Fruit fly (Drosophila melanogaster) whole organism, embryonic: ENCODE data around the gene Nxf3.

Source experiments
- B-H1 ChIP-seq: fragments of 200-800 bp; sonication (Bioruptor generic); IDR thresholded peaks from 3 replicates; pipeline ENCODE4 v1.3.6; 2022; ENCODE audit warnings: missing biosample characterization, missing genetic modification characterization
- BEAF-32 ChIP-seq: fragments of 200-800 bp; sonication (Bioruptor generic); optimal IDR thresholded peaks from 3 replicates; lab custom pipeline; 2017; ENCODE audit warnings: missing biosample characterization, missing genetic modification characterization, mild to moderate bottlenecking, moderate library complexity, missing genetic modification reagents
- CG11560 ChIP-seq: fragments of 200-800 bp; sonication (Bioruptor generic); IDR thresholded peaks from 3 replicates; pipeline ENCODE4 v1.3.6; 2022; ENCODE audit warnings: missing biosample characterization, missing genetic modification characterization
- CG12769 ChIP-seq: fragments of 200-800 bp; sonication (Bioruptor generic); optimal IDR thresholded peaks from 2 replicates; lab custom pipeline; 2019; ENCODE audit warnings: missing biosample characterization, mild to moderate bottlenecking, missing genetic modification characterization, moderate library complexity
- CG13424 ChIP-seq: fragments of 200-800 bp; sonication (Bioruptor generic); optimal IDR thresholded peaks from 2 replicates; lab custom pipeline; 2019; ENCODE audit warnings: missing biosample characterization, mild to moderate bottlenecking, missing genetic modification characterization, moderate library complexity
- CG13624 ChIP-seq: fragments of 200-800 bp; sonication (Bioruptor generic); optimal IDR thresholded peaks from 2 replicates; lab custom pipeline; 2016; ENCODE audit warnings: missing biosample characterization, missing genetic modification characterization
- CG14710 ChIP-seq: fragments of 200-800 bp; sonication (Bioruptor generic); optimal IDR thresholded peaks from 3 replicates; lab custom pipeline; 2019; ENCODE audit warnings: missing biosample characterization, mild to moderate bottlenecking, missing genetic modification characterization, moderate library complexity
- CG15479 ChIP-seq: fragments of 200-800 bp; sonication (Bioruptor generic); optimal IDR thresholded peaks from 3 replicates; lab custom pipeline; 2019; ENCODE audit warnings: missing biosample characterization, mild to moderate bottlenecking, missing genetic modification characterization, moderate library complexity
- CG1832 ChIP-seq: fragments of 200-800 bp; sonication (Bioruptor generic); optimal IDR thresholded peaks from 2 replicates; lab custom pipeline; 2017; ENCODE audit warnings: missing biosample characterization, mild to moderate bottlenecking, missing genetic modification characterization, inconsistent platforms
- CG18599 ChIP-seq: fragments of 200-800 bp; sonication (Bioruptor generic); optimal IDR thresholded peaks from 3 replicates; lab custom pipeline; 2017; ENCODE audit warnings: missing biosample characterization, missing genetic modification characterization, mild to moderate bottlenecking, moderate library complexity, missing genetic modification reagents
- CG2120 ChIP-seq: fragments of 200-800 bp; sonication (Bioruptor generic); optimal IDR thresholded peaks from 3 replicates; lab custom pipeline; 2016; ENCODE audit warnings: missing biosample characterization, missing genetic modification characterization
- CG34224 ChIP-seq: fragments of 200-800 bp; sonication (Bioruptor generic); IDR thresholded peaks from 3 replicates; pipeline ENCODE4 v1.3.6; 2022; ENCODE audit warnings: missing biosample characterization, missing genetic modification characterization; ENCODE audit not compliant: partially characterized antibody
- CG5180 ChIP-seq: fragments of 200-800 bp; sonication (Bioruptor generic); optimal IDR thresholded peaks from 3 replicates; lab custom pipeline; 2017; ENCODE audit warnings: missing biosample characterization, missing genetic modification characterization, mild to moderate bottlenecking, moderate library complexity, missing genetic modification reagents
- CG6813 ChIP-seq: fragments of 200-800 bp; sonication (Bioruptor generic); optimal IDR thresholded peaks from 2 replicates; lab custom pipeline; 2017; ENCODE audit warnings: missing biosample characterization, missing genetic modification characterization, mild to moderate bottlenecking, moderate library complexity, missing genetic modification reagents
- CG7928 ChIP-seq: fragments of 200-800 bp; sonication (Bioruptor generic); optimal IDR thresholded peaks from 2 replicates; lab custom pipeline; 2017; ENCODE audit warnings: missing biosample characterization, mild to moderate bottlenecking, missing genetic modification characterization
- Dek ChIP-seq: fragments of 200-800 bp; sonication (Bioruptor generic); optimal IDR thresholded peaks from 3 replicates; lab custom pipeline; 2019; ENCODE audit warnings: missing biosample characterization, mild to moderate bottlenecking, missing genetic modification characterization, moderate library complexity
- Dfd ChIP-seq, 2 experiments: fragments of >200 bp; optimal IDR thresholded peaks; 2 replicates each; lab custom pipeline; 2017; ENCODE audit warnings: missing biosample characterization in 2 of 2, missing genetic modification characterization in 2 of 2
- E2f1 ChIP-seq: fragments of 200-800 bp; sonication (Bioruptor generic); IDR thresholded peaks from 2 replicates; pipeline ENCODE4 v1.3.6; 2022; ENCODE audit warnings: missing biosample characterization, missing genetic modification characterization
- Elba2 ChIP-seq: fragments of 200-800 bp; sonication (Bioruptor generic); optimal IDR thresholded peaks from 3 replicates; lab custom pipeline; 2016; ENCODE audit warnings: missing biosample characterization, missing genetic modification characterization
- MBD-R2 ChIP-seq: fragments of 200-800 bp; sonication (Bioruptor generic); IDR thresholded peaks from 2 replicates; pipeline ENCODE4 v1.3.6; 2022; ENCODE audit warnings: missing biosample characterization, missing genetic modification characterization
- Nf-YC ChIP-seq: fragments of 200-800 bp; optimal IDR thresholded peaks from 3 replicates; lab custom pipeline; 2019; ENCODE audit warnings: missing biosample characterization, mild to moderate bottlenecking, missing genetic modification characterization, moderate library complexity
- Oaz ChIP-seq: fragments of 200-800 bp; sonication (Bioruptor generic); IDR thresholded peaks from 2 replicates; pipeline ENCODE4 v1.3.6; 2022; ENCODE audit warnings: missing biosample characterization, missing genetic modification characterization
- Optix ChIP-seq: fragments of 200-800 bp; sonication (Bioruptor generic); IDR thresholded peaks from 3 replicates; pipeline ENCODE4 v1.3.6; 2022; ENCODE audit warnings: missing biosample characterization, missing genetic modification characterization
- Pdp1 ChIP-seq, 2 experiments: fragments of 200-800 bp; sonication (Bioruptor generic); optimal IDR thresholded peaks; 3 replicates each; lab custom pipeline; 2016; ENCODE audit warnings: missing biosample characterization in 2 of 2, missing genetic modification characterization in 2 of 2, mild to moderate bottlenecking in 1 of 2, moderate library complexity in 1 of 2
- Rfx ChIP-seq: fragments of 200-800 bp; sonication (Bioruptor generic); IDR thresholded peaks from 2 replicates; pipeline ENCODE4 v1.3.6; 2022; ENCODE audit warnings: missing biosample characterization, missing genetic modification characterization
- Vsx1 ChIP-seq: fragments of 200-800 bp; sonication (Bioruptor generic); optimal IDR thresholded peaks from 2 replicates; lab custom pipeline; 2017; ENCODE audit warnings: missing biosample characterization, mild to moderate bottlenecking, missing genetic modification characterization, missing genetic modification reagents
- abd-A ChIP-seq: fragments of 200-800 bp; sonication (Bioruptor generic); optimal IDR thresholded peaks from 3 replicates; lab custom pipeline; 2019; ENCODE audit warnings: missing biosample characterization, mild to moderate bottlenecking, missing genetic modification characterization, moderate library complexity
- ase ChIP-seq: fragments of 200-800 bp; sonication (Bioruptor generic); IDR thresholded peaks from 3 replicates; pipeline ENCODE4 v1.3.6; 2022; ENCODE audit warnings: missing biosample characterization, missing genetic modification characterization
- da ChIP-seq: fragments of 200-800 bp; sonication (Bioruptor generic); optimal IDR thresholded peaks from 2 replicates; lab custom pipeline; 2016; ENCODE audit warnings: missing biosample characterization, missing genetic modification characterization
- en ChIP-seq: fragments of 200-800 bp; sonication (Bioruptor generic); optimal IDR thresholded peaks from 2 replicates; lab custom pipeline; 2016; ENCODE audit warnings: missing biosample characterization, missing genetic modification characterization
- gro ChIP-seq: fragments of 200-800 bp; sonication (Bioruptor generic); optimal IDR thresholded peaks from 2 replicates; lab custom pipeline; 2016; ENCODE audit warnings: missing biosample characterization, missing genetic modification characterization
- hbn ChIP-seq: fragments of 200-800 bp; sonication (Bioruptor generic); IDR thresholded peaks from 2 replicates; pipeline ENCODE4 v1.3.6; 2022; ENCODE audit warnings: missing biosample characterization, missing genetic modification characterization; ENCODE audit not compliant: partially characterized antibody
- insv ChIP-seq, 2 experiments: fragments of 200-800 bp; sonication (Bioruptor generic); optimal IDR thresholded peaks; 3 replicates each; lab custom pipeline; 2016 to 2018; ENCODE audit warnings: missing biosample characterization in 2 of 2, missing genetic modification characterization in 2 of 2
- klu ChIP-seq: fragments of 200-800 bp; sonication (Bioruptor generic); IDR thresholded peaks from 2 replicates; pipeline ENCODE4 v1.3.6; 2022; ENCODE audit warnings: missing biosample characterization, missing genetic modification characterization
- knrl ChIP-seq: fragments of 200-800 bp; sonication (Bioruptor generic); IDR thresholded peaks from 3 replicates; pipeline ENCODE4 v1.3.6; 2022; ENCODE audit warnings: missing biosample characterization, missing genetic modification characterization; ENCODE audit not compliant: partially characterized antibody
- oc ChIP-seq: fragments of 200-800 bp; sonication (Bioruptor generic); optimal IDR thresholded peaks from 2 replicates; lab custom pipeline; 2018; ENCODE audit warnings: missing biosample characterization, mild to moderate bottlenecking, missing genetic modification characterization, moderate library complexity
- phol ChIP-seq: fragments of 200-800 bp; sonication (Bioruptor generic); optimal IDR thresholded peaks from 3 replicates; lab custom pipeline; 2018; ENCODE audit warnings: missing biosample characterization, mild to moderate bottlenecking, missing genetic modification characterization, moderate library complexity
- row ChIP-seq: fragments of 200-800 bp; sonication (Bioruptor generic); IDR thresholded peaks from 3 replicates; pipeline ENCODE4 v1.3.6; 2022; ENCODE audit warnings: missing biosample characterization, missing genetic modification characterization
- salm ChIP-seq: fragments of 200-800 bp; sonication (Bioruptor generic); optimal IDR thresholded peaks from 2 replicates; lab custom pipeline; 2018; ENCODE audit warnings: missing biosample characterization, mild to moderate bottlenecking, missing genetic modification characterization
- scrt ChIP-seq: fragments of 200-800 bp; sonication (Bioruptor generic); optimal IDR thresholded peaks from 2 replicates; lab custom pipeline; 2018; ENCODE audit warnings: missing biosample characterization, mild to moderate bottlenecking, missing genetic modification characterization, moderate library complexity
- sd ChIP-seq: fragments of 200-800 bp; sonication (Bioruptor generic); optimal IDR thresholded peaks from 3 replicates; lab custom pipeline; 2018; ENCODE audit warnings: missing biosample characterization, mild to moderate bottlenecking, missing genetic modification characterization, moderate library complexity
- shn ChIP-seq: fragments of 200-800 bp; sonication (Bioruptor generic); optimal IDR thresholded peaks from 3 replicates; lab custom pipeline; 2016; ENCODE audit warnings: missing biosample characterization, missing genetic modification characterization
- slou ChIP-seq: fragments of 200-800 bp; sonication (Bioruptor generic); optimal IDR thresholded peaks from 3 replicates; lab custom pipeline; 2016; ENCODE audit warnings: missing biosample characterization, missing genetic modification characterization
- trem ChIP-seq: fragments of 200-800 bp; optimal IDR thresholded peaks from 3 replicates; lab custom pipeline; 2019; ENCODE audit warnings: missing biosample characterization, mild to moderate bottlenecking, missing genetic modification characterization, moderate library complexity
- wek ChIP-seq: fragments of 200-800 bp; sonication (Bioruptor generic); optimal IDR thresholded peaks from 3 replicates; lab custom pipeline; 2018; ENCODE audit warnings: missing biosample characterization, mild to moderate bottlenecking, missing genetic modification characterization, moderate library complexity
- zfh2 ChIP-seq: fragments of 200-800 bp; sonication (Bioruptor generic); optimal IDR thresholded peaks from 2 replicates; lab custom pipeline; 2016; ENCODE audit warnings: missing biosample characterization, missing genetic modification characterization

Gene Nxf3

DNA sequence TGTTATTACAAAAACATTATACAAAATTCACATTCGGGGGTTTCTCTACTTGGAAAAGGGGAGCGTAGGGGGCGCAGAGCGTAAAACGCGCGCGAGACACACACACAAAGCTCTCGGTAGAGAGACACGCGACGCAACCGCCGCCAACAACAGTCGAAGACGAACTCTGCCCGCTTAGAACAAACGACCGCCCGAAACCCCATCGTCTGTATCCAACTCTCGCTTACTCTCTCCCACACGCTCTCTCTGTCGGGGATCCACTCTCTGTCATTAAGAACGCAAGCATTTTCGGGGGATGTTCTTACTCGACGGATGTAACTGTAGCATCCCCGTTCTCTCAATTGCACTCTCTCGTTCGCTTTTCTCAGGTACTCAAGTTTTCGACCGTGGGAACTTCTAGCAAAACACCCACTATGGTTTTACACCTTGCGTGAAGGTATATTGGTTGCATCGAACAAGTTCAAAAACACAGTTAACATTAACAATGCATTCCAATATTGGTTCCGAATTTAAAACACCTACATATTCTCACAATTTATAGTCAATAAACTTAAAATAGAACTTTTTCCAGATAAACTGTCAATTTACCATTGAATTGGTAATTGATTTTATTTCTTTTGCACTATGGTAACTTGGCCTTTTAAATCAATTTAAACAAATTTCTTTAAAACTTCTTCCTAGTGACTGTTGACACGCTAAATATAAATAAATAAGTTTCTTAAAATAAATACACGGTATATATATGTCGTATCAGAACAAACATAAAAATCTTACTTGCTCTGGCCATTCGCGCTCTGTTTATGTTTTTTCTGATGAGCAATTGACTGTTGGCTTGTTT is 45.0 kb upstream of the Nxf3 start (continued):
- peak; percentile 96 for TF ChIP-seq row (GFP tag; lab: Robert Waterston, UW)
- TF ChIP-seq hbn (GFP tag; lab: Robert Waterston, UW) = no peak; the same call in 1 of the 2 replicates
- TF ChIP-seq zfh2 (GFP tag; lab: Kevin White, UChicago) = peak; percentile 88

DNA sequence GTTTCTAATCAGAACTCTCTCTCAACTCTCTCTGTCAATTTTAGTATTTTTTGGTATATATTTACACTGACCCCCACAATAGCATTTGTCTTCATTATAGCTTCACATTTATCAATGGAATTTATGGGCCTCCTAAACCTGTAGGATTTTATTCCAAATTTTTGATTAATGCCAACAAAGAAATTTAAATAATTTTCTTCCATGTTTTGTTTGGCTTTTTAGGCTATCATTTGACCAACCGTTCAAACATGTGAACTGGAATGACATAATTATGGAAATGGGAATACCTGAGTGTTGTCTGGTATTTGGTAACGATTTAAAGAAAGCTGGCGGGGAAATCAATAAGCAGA is 44.4 kb upstream of the Nxf3 start:
- TF ChIP-seq CG5180 (GFP tag; lab: Kevin White, UChicago) (no peak), CG6813 (GFP tag; lab: Kevin White, UChicago) (peak; percentile 5), CG34224 (peak; percentile 36; the same call in 2 of the 3 replicates), salm (tag; lab: Kevin White, UChicago) (no peak), CG7928 (GFP tag; lab: Kevin White, UChicago) (no peak), abd-A (tag; lab: Kevin White, UChicago) (peak; percentile 87), knrl (GFP tag; lab: Robert Waterston, UW) (no peak), E2f1 (GFP tag; lab: Robert Waterston, UW) (no peak), CG11560 (tag; lab: Robert Waterston, UW) (no peak), klu (GFP tag; lab: Robert Waterston, UW) (no peak), CG1832 (GFP tag; lab: Kevin White, UChicago) (no peak), CG2120 (GFP tag; lab: Kevin White, UChicago) (no peak), CG18599 (GFP tag; lab: Kevin White, UChicago) (no peak), ase (no peak), Rfx (GFP tag; lab: Robert Waterston, UW) (no peak; the same call in 1 of the 2 replicates), Pdp1 (GFP tag; optimal IDR thresholded peaks at IDR 0.05; lab: Kevin White, UChicago) (peak in 1 of 2 experiments; percentile 69), shn (GFP tag; lab: Kevin White, UChicago) (no peak), CG12769 (no peak), insv (GFP tag; optimal IDR thresholded peaks at IDR 0.05; lab: Kevin White, UChicago) (peak in 1 of 2 experiments; percentile 88), Oaz (GFP tag; lab: Robert Waterston, UW) (no peak), slou (GFP tag; lab: Kevin White, UChicago) (no peak), scrt (no peak), Optix (GFP tag; lab: Robert Waterston, UW) (no peak), Vsx1 (no peak), MBD-R2 (GFP tag; lab: Robert Waterston, UW) (no peak), sd (tag; lab: Kevin White, UChicago) (peak; percentile 88), B-H1 (GFP tag; lab: Robert Waterston, UW) (0 out of 3 replicates have a peak, but pooled peaks have one; percentile 1), en (GFP tag; lab: Kevin White, UChicago) (no peak), CG13624 (no peak), gro (GFP tag; lab: Kevin White, UChicago) (no peak), oc (tag; lab: Kevin White, UChicago) (peak; percentile 28)

DNA sequence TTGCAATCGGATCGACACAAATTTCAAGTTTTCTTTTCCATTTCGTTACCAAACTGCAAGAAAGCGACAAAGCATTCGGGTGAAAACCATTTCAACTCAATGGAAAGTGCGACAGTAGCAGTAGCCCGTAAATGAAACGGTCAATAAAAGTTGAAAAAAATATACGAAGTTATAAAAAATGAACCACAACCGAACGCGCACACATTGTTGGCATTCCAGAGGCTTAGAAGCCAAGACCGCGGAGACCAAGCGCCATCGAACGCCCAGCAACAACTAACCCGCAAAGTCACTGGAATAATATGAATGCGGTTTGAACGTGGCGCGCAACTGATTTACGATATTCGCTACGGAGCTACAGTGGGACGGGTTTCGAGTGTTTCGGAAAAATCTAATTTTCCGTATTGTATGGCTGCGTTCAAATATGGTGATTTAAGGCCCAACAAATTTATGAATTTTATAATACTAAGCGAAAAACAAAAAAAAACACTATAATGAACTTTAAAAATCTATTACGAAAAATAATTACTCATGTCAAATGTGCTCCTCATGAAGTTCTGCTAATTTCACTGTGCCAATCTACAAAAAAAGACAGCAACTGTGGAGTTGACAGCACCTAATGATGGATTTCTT is 42.9 kb upstream of the Nxf3 start:
- no peak for TF ChIP-seq BEAF-32 (GFP tag; lab: Kevin White, UChicago)
- no peak for TF ChIP-seq wek (GFP tag; lab: Kevin White, UChicago)
- TF ChIP-seq CG14710 (tag; lab: Kevin White, UChicago) = peak; percentile 26
- TF ChIP-seq da (GFP tag; lab: Kevin White, UChicago) = no peak
- no peak for TF ChIP-seq trem (tag; lab: Kevin White, UChicago)
- peak; percentile 50 for TF ChIP-seq phol
- TF ChIP-seq Nf-YC (tag; lab: Kevin White, UChicago) = peak; percentile 38
- no peak for TF ChIP-seq Elba2 (GFP tag; lab: Kevin White, UChicago)
- TF ChIP-seq Dek (tag; lab: Kevin White, UChicago) = peak; percentile 33
- peak; percentile 42 for TF ChIP-seq CG13424 (tag; lab: Kevin White, UChicago)
- TF ChIP-seq CG15479 (GFP tag; lab: Kevin White, UChicago) = no peak
- TF ChIP-seq Dfd (GFP tag; optimal IDR thresholded peaks at IDR 0.05; lab: Kevin White, UChicago) = no peak
